Fruit fly (Drosophila melanogaster) whole organism, prepupa: Measurements from ENCODE around the gene CG9609.

Experiments used
- Blimp-1 ChIP-seq: fragments of 200-800 bp; sonication (Bioruptor generic); optimal IDR thresholded peaks from 3 replicates; lab custom pipeline; 2017; ENCODE audit warnings: missing biosample characterization, missing genetic modification characterization, mild to moderate bottlenecking, moderate library complexity, missing genetic modification reagents
- CG10631 ChIP-seq: fragments of 200-800 bp; sonication (Bioruptor generic); optimal IDR thresholded peaks from 2 replicates; lab custom pipeline; 2016; ENCODE audit warnings: missing biosample characterization, missing genetic modification characterization
- CG10669 ChIP-seq: fragments of 200-800 bp; sonication (Bioruptor generic); optimal IDR thresholded peaks from 3 replicates; lab custom pipeline; 2018; ENCODE audit warnings: missing biosample characterization, mild to moderate bottlenecking, missing genetic modification characterization, moderate library complexity
- CG11294 ChIP-seq: fragments of 200-800 bp; sonication (Bioruptor generic); IDR thresholded peaks from 2 replicates; pipeline ENCODE4 v1.3.6; 2022; ENCODE audit warnings: missing biosample characterization, missing genetic modification characterization
- CG11762 ChIP-seq: fragments of 200-800 bp; sonication (Bioruptor generic); optimal IDR thresholded peaks from 3 replicates; lab custom pipeline; 2016; ENCODE audit warnings: missing biosample characterization, missing genetic modification characterization; ENCODE audit not compliant: insufficient read depth
- CG3032 ChIP-seq: fragments of 200-800 bp; optimal IDR thresholded peaks from 2 replicates; lab custom pipeline; 2019; ENCODE audit warnings: missing biosample characterization, mild to moderate bottlenecking, missing genetic modification characterization, moderate library complexity
- CG31627 ChIP-seq: fragments of 200-800 bp; sonication (Bioruptor generic); optimal IDR thresholded peaks from 3 replicates; lab custom pipeline; 2016; ENCODE audit warnings: missing biosample characterization, missing genetic modification characterization
- CG32006 ChIP-seq: fragments of 200-800 bp; sonication (Bioruptor generic); optimal IDR thresholded peaks from 3 replicates; lab custom pipeline; 2017; ENCODE audit warnings: missing biosample characterization, mild to moderate bottlenecking, missing genetic modification characterization
- CG34406 ChIP-seq: fragments of 200-800 bp; sonication (Bioruptor generic); optimal IDR thresholded peaks from 3 replicates; lab custom pipeline; 2016; ENCODE audit warnings: missing biosample characterization, missing genetic modification characterization
- CG6163 ChIP-seq: fragments of 200-800 bp; sonication (Bioruptor generic); IDR thresholded peaks from 3 replicates; pipeline ENCODE4 v1.3.6; 2022; ENCODE audit warnings: missing biosample characterization, missing genetic modification characterization
- CG6276 ChIP-seq: fragments of 200-800 bp; sonication (Bioruptor generic); optimal IDR thresholded peaks from 2 replicates; lab custom pipeline; 2017; ENCODE audit warnings: missing biosample characterization, mild to moderate bottlenecking, missing genetic modification characterization
- CG6854 ChIP-seq: fragments of 200-800 bp; sonication (Bioruptor generic); optimal IDR thresholded peaks from 2 replicates; lab custom pipeline; 2017; ENCODE audit warnings: missing biosample characterization, mild to moderate bottlenecking, missing genetic modification characterization
- CG8119 ChIP-seq: fragments of 200-800 bp; sonication (Bioruptor generic); IDR thresholded peaks from 3 replicates; pipeline ENCODE4 v1.3.6; 2022; ENCODE audit warnings: missing biosample characterization, missing genetic modification characterization
- CG8319 ChIP-seq: fragments of 200-800 bp; sonication (Bioruptor generic); optimal IDR thresholded peaks from 3 replicates; lab custom pipeline; 2016; ENCODE audit warnings: missing biosample characterization, missing genetic modification characterization
- CG8632 ChIP-seq: fragments of 200-800 bp; sonication (Bioruptor generic); optimal IDR thresholded peaks from 3 replicates; lab custom pipeline; 2016; ENCODE audit warnings: missing biosample characterization, missing genetic modification characterization
- CG9139 ChIP-seq: fragments of 200-800 bp; sonication (Bioruptor generic); optimal IDR thresholded peaks from 3 replicates; lab custom pipeline; 2017; ENCODE audit warnings: missing biosample characterization, mild to moderate bottlenecking, missing genetic modification characterization
- Eip93F ChIP-seq: fragments of 200-800 bp; sonication (Bioruptor generic); optimal IDR thresholded peaks from 2 replicates; lab custom pipeline; 2016; ENCODE audit warnings: missing biosample characterization, mild to moderate bottlenecking, missing genetic modification characterization
- Ets21C ChIP-seq: fragments of 200-800 bp; sonication (Bioruptor generic); optimal IDR thresholded peaks from 3 replicates; lab custom pipeline; 2016; ENCODE audit warnings: missing biosample characterization, missing genetic modification characterization
- Ets96B ChIP-seq: fragments of 200-800 bp; optimal IDR thresholded peaks from 2 replicates; lab custom pipeline; 2019; ENCODE audit warnings: missing biosample characterization, mild to moderate bottlenecking, missing genetic modification characterization, moderate library complexity
- Gug ChIP-seq: fragments of 200-800 bp; sonication (Bioruptor generic); IDR thresholded peaks from 2 replicates; pipeline ENCODE4 v1.3.6; 2022; ENCODE audit warnings: missing biosample characterization, missing genetic modification characterization
- Hr38 ChIP-seq: sonication (Bioruptor generic); optimal IDR thresholded peaks from 2 replicates; lab custom pipeline; 2016; ENCODE audit warnings: missing biosample characterization, missing genetic modification characterization
- Hr39 ChIP-seq: fragments of 200-800 bp; sonication (Bioruptor generic); optimal IDR thresholded peaks from 2 replicates; lab custom pipeline; 2016; ENCODE audit warnings: missing biosample characterization, missing genetic modification characterization
- Hr4 ChIP-seq: fragments of 200-800 bp; sonication (Bioruptor generic); optimal IDR thresholded peaks from 3 replicates; lab custom pipeline; 2016; ENCODE audit warnings: missing biosample characterization, missing genetic modification characterization
- Lpt ChIP-seq: fragments of 200-800 bp; sonication (Bioruptor generic); optimal IDR thresholded peaks from 3 replicates; lab custom pipeline; 2016; ENCODE audit warnings: missing biosample characterization, missing genetic modification characterization
- Met ChIP-seq: fragments of 200-800 bp; sonication (Bioruptor generic); optimal IDR thresholded peaks from 3 replicates; lab custom pipeline; 2016; ENCODE audit warnings: missing biosample characterization, missing genetic modification characterization
- Smox ChIP-seq: fragments of 200-800 bp; sonication (Bioruptor generic); optimal IDR thresholded peaks from 3 replicates; lab custom pipeline; 2016; ENCODE audit warnings: missing biosample characterization, missing genetic modification characterization
- Sox102F ChIP-seq: fragments of 200-800 bp; sonication (Bioruptor generic); optimal IDR thresholded peaks from 2 replicates; lab custom pipeline; 2016; ENCODE audit warnings: missing biosample characterization, mild to moderate bottlenecking, missing genetic modification characterization
- Sox14 ChIP-seq: fragments of 200-800 bp; sonication (Bioruptor generic); optimal IDR thresholded peaks from 3 replicates; lab custom pipeline; 2016; ENCODE audit warnings: missing biosample characterization, missing genetic modification characterization
- Sox15 ChIP-seq: fragments of 200-800 bp; sonication (Bioruptor generic); optimal IDR thresholded peaks from 3 replicates; lab custom pipeline; 2016; ENCODE audit warnings: missing biosample characterization, missing genetic modification characterization
- achi ChIP-seq: fragments of 200-800 bp; sonication (Bioruptor generic); optimal IDR thresholded peaks from 3 replicates; lab custom pipeline; 2016; ENCODE audit warnings: missing biosample characterization, missing genetic modification characterization
- acj6 ChIP-seq: fragments of 200-800 bp; sonication (Bioruptor generic); optimal IDR thresholded peaks from 3 replicates; lab custom pipeline; 2016; ENCODE audit warnings: missing biosample characterization, missing genetic modification characterization
- fd85E ChIP-seq: fragments of 200-800 bp; sonication (Bioruptor generic); optimal IDR thresholded peaks from 3 replicates; lab custom pipeline; 2016; ENCODE audit warnings: missing biosample characterization, missing genetic modification characterization
- net ChIP-seq: fragments of 200-800 bp; sonication (Bioruptor generic); optimal IDR thresholded peaks from 3 replicates; lab custom pipeline; 2016; ENCODE audit warnings: missing biosample characterization, missing genetic modification characterization
- pdm3 ChIP-seq: fragments of 200-800 bp; sonication (Bioruptor generic); optimal IDR thresholded peaks from 3 replicates; lab custom pipeline; 2016; ENCODE audit warnings: missing biosample characterization, missing genetic modification characterization
- salr ChIP-seq, 2 experiments: fragments of 200-800 bp; sonication (Bioruptor generic); optimal IDR thresholded peaks; 3 replicates each; lab custom pipeline; 2016 to 2018; ENCODE audit warnings: missing biosample characterization in 2 of 2, missing genetic modification characterization in 2 of 2, mild to moderate bottlenecking in 1 of 2
- spab ChIP-seq: fragments of 200-800 bp; sonication (Bioruptor generic); optimal IDR thresholded peaks from 2 replicates; lab custom pipeline; 2017; ENCODE audit warnings: missing biosample characterization, mild to moderate bottlenecking, missing genetic modification characterization, missing genetic modification reagents
- ss ChIP-seq, 2 experiments: fragments of 200-800 bp; sonication (Bioruptor generic); optimal IDR thresholded peaks; 2 replicates in 1 of 2; 3 replicates in 1 of 2; lab custom pipeline; 2017 to 2018; ENCODE audit warnings: mild to moderate bottlenecking in 2 of 2, missing biosample characterization in 2 of 2, missing genetic modification characterization in 2 of 2, moderate library complexity in 1 of 2
- topi ChIP-seq: fragments of 200-800 bp; sonication (Bioruptor generic); optimal IDR thresholded peaks from 3 replicates; lab custom pipeline; 2016; ENCODE audit warnings: missing biosample characterization, missing genetic modification characterization
- vri ChIP-seq: fragments of 200-800 bp; sonication (Bioruptor generic); optimal IDR thresholded peaks from 3 replicates; lab custom pipeline; 2016; ENCODE audit warnings: missing biosample characterization, mild to moderate bottlenecking, missing genetic modification characterization

Gene CG9609

DNA sequence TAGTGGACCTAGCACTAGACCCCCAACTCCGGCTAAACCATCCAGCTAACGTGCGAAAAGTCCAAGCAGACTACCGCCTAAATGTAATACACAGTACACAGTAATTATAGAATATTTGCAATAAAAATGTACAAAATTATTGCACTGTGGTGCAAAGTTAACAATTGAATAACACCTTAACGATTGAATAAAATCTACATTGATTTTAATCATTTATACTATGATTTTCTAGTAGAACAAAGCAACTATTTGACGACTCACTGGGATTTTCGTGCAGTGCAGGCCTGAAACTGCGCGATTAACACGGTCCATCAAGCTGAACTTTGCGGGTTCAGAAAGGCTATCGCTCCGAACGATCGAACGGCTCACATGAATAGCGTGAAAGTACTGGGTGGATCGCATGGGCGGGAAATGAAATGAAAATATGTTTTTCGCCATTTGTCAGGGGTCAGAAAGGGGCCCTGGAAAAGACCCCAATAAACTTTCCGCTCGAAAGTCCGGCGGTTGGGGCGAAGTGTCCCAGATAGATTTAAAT is 8.6 kb downstream of the CG9609 start (continued):
- TF ChIP-seq salr (GFP tag; optimal IDR thresholded peaks at IDR 0.05; lab: Kevin White, UChicago) (peak in 1 of 2 experiments; percentile 0), topi (GFP tag; lab: Kevin White, UChicago) (peak; percentile 28), CG11762 (no peak), Ets96B (tag; lab: Kevin White, UChicago) (peak; percentile 3)

DNA sequence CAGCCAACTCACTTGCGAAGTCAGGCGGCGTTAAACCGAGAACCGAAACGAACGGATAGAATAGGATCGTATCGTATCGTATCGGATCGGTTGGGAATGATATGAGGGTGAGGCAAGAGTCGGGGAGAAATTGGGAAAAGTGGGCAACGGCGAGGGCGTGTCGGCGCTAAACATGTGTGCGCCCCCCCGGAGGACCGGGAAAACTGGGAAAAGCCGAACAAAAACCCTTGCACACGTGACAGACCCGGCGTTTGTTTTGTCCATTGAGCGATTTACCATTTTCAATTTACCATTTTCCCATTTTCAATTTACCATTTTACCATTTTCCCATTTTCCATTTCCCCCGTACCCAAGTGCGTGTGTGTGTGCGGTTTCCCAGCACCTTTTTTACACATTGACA is 11.7 kb downstream of the CG9609 start:
- TF ChIP-seq CG8632 (GFP tag; lab: Kevin White, UChicago): no peak
- no peak for TF ChIP-seq CG8119 (GFP tag; lab: Robert Waterston, UW)
- TF ChIP-seq Ets96B (tag; lab: Kevin White, UChicago): no peak
- TF ChIP-seq CG34406: no peak
- no peak for TF ChIP-seq ss (GFP tag; optimal IDR thresholded peaks at IDR 0.05; lab: Kevin White, UChicago)
- no peak for TF ChIP-seq CG6854 (GFP tag; lab: Kevin White, UChicago)
- TF ChIP-seq CG10669 (GFP tag; lab: Kevin White, UChicago): no peak
- no peak for TF ChIP-seq vri
- TF ChIP-seq CG10631: no peak
- TF ChIP-seq salr (GFP tag; optimal IDR thresholded peaks at IDR 0.05; lab: Kevin White, UChicago): no peak
- no peak for TF ChIP-seq CG3032 (tag; lab: Kevin White, UChicago)
- no peak for TF ChIP-seq Hr4 (GFP tag; lab: Kevin White, UChicago)
- no peak for TF ChIP-seq CG6276 (GFP tag; lab: Kevin White, UChicago)
- no peak for TF ChIP-seq Met (GFP tag; lab: Kevin White, UChicago)

DNA sequence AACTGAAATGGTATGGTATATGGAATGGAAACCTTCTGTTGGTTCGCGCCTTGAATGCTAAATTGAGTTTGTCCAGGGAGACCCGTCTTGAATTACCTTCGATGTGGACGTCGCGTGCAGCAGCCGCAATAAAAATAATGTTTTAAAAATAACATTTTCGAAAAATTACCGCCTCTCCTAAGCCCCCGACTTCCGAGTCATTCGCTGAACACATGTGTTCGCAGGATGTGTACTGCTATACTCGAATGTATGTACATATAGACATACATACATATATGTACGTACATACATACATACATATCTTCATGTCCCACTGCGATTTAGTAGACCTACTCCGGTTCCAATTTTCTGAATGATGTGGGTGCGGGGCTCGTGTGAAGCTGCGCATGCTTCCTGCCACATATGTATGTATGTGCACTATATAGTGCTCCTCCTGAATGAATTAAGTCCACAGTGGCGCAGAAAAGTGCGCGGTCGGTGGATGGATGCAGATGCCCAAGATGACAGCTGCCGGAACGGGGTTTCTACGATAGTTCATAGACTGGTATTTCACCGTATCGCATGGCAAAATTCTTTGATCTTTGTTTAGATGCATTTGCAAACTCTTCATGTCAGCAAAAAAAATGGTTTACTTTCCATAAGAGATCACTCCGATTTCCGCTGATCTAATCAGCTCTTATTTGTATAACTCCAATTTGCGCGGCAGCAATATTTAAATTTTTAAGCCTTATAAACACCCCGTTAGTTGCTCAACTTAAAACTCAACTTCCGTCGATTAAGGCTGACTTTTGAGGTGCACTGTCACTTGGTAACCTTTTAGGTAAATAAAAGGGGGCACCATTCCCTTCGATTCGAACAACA is 12.4 kb downstream of the CG9609 start:
- peak in 1 of 2 experiments; percentile 32 for TF ChIP-seq ss (GFP tag; optimal IDR thresholded peaks at IDR 0.05; lab: Kevin White, UChicago)
- TF ChIP-seq Hr38: no peak

DNA sequence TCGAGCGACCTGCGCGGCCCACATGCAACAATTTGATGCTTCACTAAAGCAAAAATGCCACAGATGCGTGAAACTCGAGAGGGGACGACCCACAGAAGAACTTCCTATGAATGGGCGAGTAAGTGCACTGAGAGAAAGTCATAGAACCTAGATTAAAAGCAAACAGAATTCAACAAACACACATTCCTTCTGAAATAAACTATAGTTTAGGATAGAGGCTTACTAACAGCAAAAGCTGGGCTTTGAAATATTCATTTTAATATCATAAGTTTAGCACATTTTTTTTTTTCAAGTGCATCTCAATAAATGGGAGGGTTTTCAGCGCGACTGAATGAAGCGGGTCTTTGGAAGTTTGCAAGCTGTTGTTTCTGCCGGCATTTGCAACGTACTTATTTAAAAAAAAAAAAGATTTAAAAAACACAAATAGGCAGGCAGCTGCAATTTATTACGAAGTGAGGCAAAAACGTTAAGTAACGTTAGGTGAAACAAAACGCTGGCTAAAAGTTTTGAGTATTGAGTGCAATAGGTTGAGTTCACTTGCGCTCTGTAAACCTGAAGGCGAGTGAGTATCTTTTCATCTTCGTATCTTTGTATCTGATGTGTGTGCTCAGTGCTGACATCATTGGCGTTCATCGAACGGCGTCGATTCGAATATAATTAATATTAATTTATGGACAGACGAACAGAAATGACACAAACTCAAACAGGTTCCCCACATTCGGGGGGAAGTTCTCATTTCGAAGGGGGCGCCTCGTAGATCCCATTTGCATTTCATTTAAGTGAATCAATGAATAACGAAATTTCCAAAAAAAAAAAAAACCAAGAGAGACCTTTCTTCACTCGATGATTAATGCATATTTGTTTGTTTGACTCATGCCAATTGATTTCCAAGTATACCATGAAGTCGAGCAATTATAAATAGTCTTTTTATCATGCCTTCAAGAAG is 13.7 kb downstream of the CG9609 start:
- TF ChIP-seq Ets21C (GFP tag; lab: Kevin White, UChicago): no peak
- no peak for TF ChIP-seq vri
- no peak for TF ChIP-seq Blimp-1 (GFP tag; lab: Kevin White, UChicago)
- peak; percentile 39 for TF ChIP-seq Met (GFP tag; lab: Kevin White, UChicago)
- TF ChIP-seq fd85E (GFP tag; lab: Kevin White, UChicago): no peak
- peak; percentile 25 for TF ChIP-seq Hr39 (GFP tag; lab: Kevin White, UChicago)
- peak; percentile 28 to 45 for TF ChIP-seq salr (GFP tag; optimal IDR thresholded peaks at IDR 0.05; lab: Kevin White, UChicago)
- TF ChIP-seq Gug (GFP tag; lab: Robert Waterston, UW): peak; percentile 78
- no peak for TF ChIP-seq Eip93F (GFP tag; lab: Kevin White, UChicago)
- TF ChIP-seq CG6276 (GFP tag; lab: Kevin White, UChicago): peak; percentile 35
- TF ChIP-seq pdm3 (GFP tag; lab: Kevin White, UChicago): peak; percentile 52
- TF ChIP-seq Lpt (GFP tag; lab: Kevin White, UChicago): peak; percentile 22
- TF ChIP-seq Sox102F: peak; percentile 6
- TF ChIP-seq CG3032 (tag; lab: Kevin White, UChicago): peak; percentile 72
- TF ChIP-seq CG9139 (GFP tag; lab: Kevin White, UChicago): no peak
- TF ChIP-seq Sox15: no peak
- TF ChIP-seq CG10631: peak; percentile 65
- peak; percentile 92 for TF ChIP-seq CG6163
- TF ChIP-seq CG11294 (GFP tag; lab: Robert Waterston, UW): peak; percentile 61
- peak; percentile 27 for TF ChIP-seq CG32006 (GFP tag; lab: Kevin White, UChicago)
- TF ChIP-seq CG31627 (GFP tag; lab: Kevin White, UChicago): peak; percentile 20
- TF ChIP-seq CG34406: peak; percentile 41
- peak; percentile 27 for TF ChIP-seq Sox14
- TF ChIP-seq CG8319 (GFP tag; lab: Kevin White, UChicago): peak; percentile 48
- TF ChIP-seq achi (GFP tag; lab: Kevin White, UChicago): peak; percentile 33
- no peak for TF ChIP-seq Smox (GFP tag; lab: Kevin White, UChicago)
- peak; percentile 55 for TF ChIP-seq spab
- peak; percentile 58 for TF ChIP-seq CG11762
- peak; percentile 51 for TF ChIP-seq acj6 (GFP tag; lab: Kevin White, UChicago)
- peak; percentile 35 for TF ChIP-seq net (GFP tag; lab: Kevin White, UChicago)
- TF ChIP-seq Hr4 (GFP tag; lab: Kevin White, UChicago): peak; percentile 65
